Worm (Caenorhabditis elegans): ENCODE data around the gene ugt-43.
A peak's percentile ranks its signal among the peaks of the same experiment; 100 is the strongest.

The ugt-43 gene

ce11 chrIV:10505016-10505415 is 40.6 kb downstream of the ugt-43 start:
- TF ChIP-seq unc-55 (GFP tag; optimal IDR thresholded peaks at IDR 0.05): no peak
- TF ChIP-seq blmp-1 (tag; optimal IDR thresholded peaks at IDR 0.05; ENCODE audit: insufficient read depth): no peak
- no peak for TF ChIP-seq lin-39 (tag; optimal IDR thresholded peaks at IDR 0.05)
- TF ChIP-seq R02D3.7 (tag; optimal IDR thresholded peaks at IDR 0.05): no peak
- TF ChIP-seq Y55F3AM.14 (GFP tag; optimal IDR thresholded peaks at IDR 0.05): no peak
- TF ChIP-seq ztf-1 (GFP tag; conservative IDR thresholded peaks at IDR 0.05): no peak
- TF ChIP-seq elt-1 (tag; optimal IDR thresholded peaks at IDR 0.05): no peak
- TF ChIP-seq crh-2 (tag; optimal IDR thresholded peaks at IDR 0.05): no peak
- TF ChIP-seq ceh-82 (tag; optimal IDR thresholded peaks at IDR 0.05): no peak
- TF ChIP-seq nhr-129 (tag; optimal IDR thresholded peaks at IDR 0.05): peak; percentile 23
- TF ChIP-seq ztf-4 (tag; optimal IDR thresholded peaks at IDR 0.05): no peak
- TF ChIP-seq unc-39 (tag; optimal IDR thresholded peaks at IDR 0.05): no peak
- no peak for TF ChIP-seq alr-1 (tag; optimal IDR thresholded peaks at IDR 0.05)
- TF ChIP-seq mab-5 (tag; optimal IDR thresholded peaks at IDR 0.05): no peak
- no peak for TF ChIP-seq unc-62 (GFP tag; optimal IDR thresholded peaks at IDR 0.05)
- peak; percentile 40 for TF ChIP-seq C34F6.9 (tag; optimal IDR thresholded peaks at IDR 0.05)
- TF ChIP-seq ZK546.5 (tag; optimal IDR thresholded peaks at IDR 0.05): no peak
- TF ChIP-seq nhr-6 (tag; optimal IDR thresholded peaks at IDR 0.05): no peak
- no peak for TF ChIP-seq elt-3 (tag; optimal IDR thresholded peaks at IDR 0.05)
- no peak for TF ChIP-seq lin-13 (GFP tag; optimal IDR thresholded peaks at IDR 0.05)
- TF ChIP-seq lsy-2 (tag; optimal IDR thresholded peaks at IDR 0.05): peak in 1 of 2 experiments; percentile 13
- TF ChIP-seq lin-11 (tag; optimal IDR thresholded peaks at IDR 0.05): peak; percentile 30
- no peak for TF ChIP-seq sma-9 (GFP tag; optimal IDR thresholded peaks at IDR 0.05)
- TF ChIP-seq sma-9 (tag; optimal IDR thresholded peaks at IDR 0.05): no peak
- TF ChIP-seq dmd-4 (tag; optimal IDR thresholded peaks at IDR 0.05): no peak
- no peak for TF ChIP-seq ama-1 (optimal IDR thresholded peaks at IDR 0.05)
- TF ChIP-seq mdl-1 (tag; optimal IDR thresholded peaks at IDR 0.05): no peak
- no peak for TF ChIP-seq snpc-4 (tag; optimal IDR thresholded peaks at IDR 0.05)
- peak; percentile 29 for TF ChIP-seq sem-4 (tag; optimal IDR thresholded peaks at IDR 0.05)
- no peak for TF ChIP-seq aly-2 (tag; optimal IDR thresholded peaks at IDR 0.05)
- TF ChIP-seq mbf-1 (tag; optimal IDR thresholded peaks at IDR 0.05): no peak
- no peak for TF ChIP-seq zag-1 (tag; optimal IDR thresholded peaks at IDR 0.05)
- TF ChIP-seq peb-1 (tag; optimal IDR thresholded peaks at IDR 0.05): no peak

- no peak for TF ChIP-seq nhr-129 (tag; optimal IDR thresholded peaks at IDR 0.05)
- no peak for TF ChIP-seq elt-3 (tag; optimal IDR thresholded peaks at IDR 0.05)
- peak; percentile 10 for TF ChIP-seq sma-9 (GFP tag; optimal IDR thresholded peaks at IDR 0.05)
- no peak for TF ChIP-seq sma-9 (tag; optimal IDR thresholded peaks at IDR 0.05)
- peak; percentile 15 for TF ChIP-seq lin-11 (tag; optimal IDR thresholded peaks at IDR 0.05)
- TF ChIP-seq gmeb-1 (tag; optimal IDR thresholded peaks at IDR 0.05): peak; percentile 24
- TF ChIP-seq snpc-4 (tag; optimal IDR thresholded peaks at IDR 0.05): no peak
- no peak for TF ChIP-seq lsy-2 (tag; optimal IDR thresholded peaks at IDR 0.05)
- TF ChIP-seq nhr-12 (tag; optimal IDR thresholded peaks at IDR 0.05): no peak
- TF ChIP-seq R02D3.7 (tag; optimal IDR thresholded peaks at IDR 0.05): no peak
Measured at ce11 chrIV:10506016-10506415, 41.6 kb downstream of the ugt-43 start.

DNA sequence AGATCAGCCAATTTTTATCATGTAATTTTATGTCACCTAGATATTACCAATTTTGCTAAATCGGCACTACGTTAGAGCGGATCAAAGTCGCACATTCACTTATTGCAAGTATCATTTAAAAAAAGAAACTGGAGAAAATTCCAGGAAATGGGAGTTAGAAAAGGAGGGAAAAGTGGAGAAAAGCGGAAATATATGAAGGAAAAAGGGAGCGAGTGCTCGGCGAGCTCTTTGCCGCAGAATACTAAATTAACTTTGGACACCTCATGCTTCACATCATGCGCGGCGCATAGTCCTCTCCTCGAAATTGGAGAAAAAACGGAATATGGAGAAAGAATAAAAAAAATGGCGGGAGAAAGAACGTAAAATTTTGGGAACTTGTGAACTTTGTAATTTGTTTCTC is 43.2 kb downstream of the ugt-43 start:
- TF ChIP-seq zag-1 (tag; optimal IDR thresholded peaks at IDR 0.05) (peak; percentile 19), ztf-4 (tag; optimal IDR thresholded peaks at IDR 0.05) (no peak), mdl-1 (tag; optimal IDR thresholded peaks at IDR 0.05) (peak in 1 of 2 experiments; percentile 6), egl-27 (tag; optimal IDR thresholded peaks at IDR 0.05) (no peak), unc-55 (GFP tag; optimal IDR thresholded peaks at IDR 0.05) (peak; percentile 46), lin-13 (GFP tag; optimal IDR thresholded peaks at IDR 0.05) (peak; percentile 24), nhr-23 (tag; optimal IDR thresholded peaks at IDR 0.05) (no peak), nhr-10 (tag; optimal IDR thresholded peaks at IDR 0.05) (no peak), lsy-2 (tag; optimal IDR thresholded peaks at IDR 0.05) (peak in 1 of 2 experiments; percentile 45), F13H6.1 (tag; optimal IDR thresholded peaks at IDR 0.05) (peak; percentile 1), unc-62 (GFP tag; optimal IDR thresholded peaks at IDR 0.05) (no peak), unc-39 (tag; optimal IDR thresholded peaks at IDR 0.05) (no peak), sma-9 (GFP tag; optimal IDR thresholded peaks at IDR 0.05) (peak; percentile 57), sma-9 (tag; optimal IDR thresholded peaks at IDR 0.05) (no peak), skn-1 (tag; optimal IDR thresholded peaks at IDR 0.05) (no peak), nhr-129 (tag; optimal IDR thresholded peaks at IDR 0.05) (peak; percentile 25), sem-4 (tag; optimal IDR thresholded peaks at IDR 0.05) (no peak), C34F6.9 (tag; optimal IDR thresholded peaks at IDR 0.05) (peak; percentile 72), crh-2 (tag; optimal IDR thresholded peaks at IDR 0.05) (peak; percentile 32)

Measured in whole organism, L2 larva.